Fruit fly (Drosophila melanogaster) whole organism, embryonic: ENCODE data around the gene CG14960.

Experiments used
- Bdp1 ChIP-seq: fragments of 200-800 bp; sonication (Bioruptor generic); optimal IDR thresholded peaks from 3 replicates; lab custom pipeline; 2016; ENCODE audit warnings: missing biosample characterization, missing genetic modification characterization
- Blimp-1 ChIP-seq: fragments of 200-800 bp; sonication (Bioruptor generic); optimal IDR thresholded peaks from 3 replicates; lab custom pipeline; 2018; ENCODE audit warnings: missing biosample characterization, missing genetic modification characterization, mild to moderate bottlenecking, moderate library complexity, missing genetic modification reagents
- CG10565 ChIP-seq: fragments of 200-800 bp; sonication (Bioruptor generic); optimal IDR thresholded peaks from 3 replicates; lab custom pipeline; 2016; ENCODE audit warnings: missing biosample characterization, mild to moderate bottlenecking, missing genetic modification characterization
- CG10654 ChIP-seq: fragments of 200-800 bp; sonication (Bioruptor generic); optimal IDR thresholded peaks from 2 replicates; lab custom pipeline; 2016; ENCODE audit warnings: missing biosample characterization, missing genetic modification characterization
- CG11504 ChIP-seq: fragments of 200-800 bp; sonication (Bioruptor generic); optimal IDR thresholded peaks from 3 replicates; lab custom pipeline; 2019; ENCODE audit warnings: missing biosample characterization, mild to moderate bottlenecking, missing genetic modification characterization, moderate library complexity
- CG12071 ChIP-seq: fragments of 200-800 bp; sonication (Bioruptor generic); optimal IDR thresholded peaks from 3 replicates; lab custom pipeline; 2018; ENCODE audit warnings: missing biosample characterization, mild to moderate bottlenecking, missing genetic modification characterization
- CG12299 ChIP-seq: fragments of 200-800 bp; sonication (Bioruptor generic); optimal IDR thresholded peaks from 2 replicates; lab custom pipeline; 2018; ENCODE audit warnings: missing biosample characterization, mild to moderate bottlenecking, missing genetic modification characterization
- CG12744 ChIP-seq: fragments of 200-800 bp; sonication (Bioruptor generic); optimal IDR thresholded peaks from 2 replicates; lab custom pipeline; 2016; ENCODE audit warnings: missing biosample characterization, missing genetic modification characterization
- CG13624 ChIP-seq: fragments of 200-800 bp; sonication (Bioruptor generic); optimal IDR thresholded peaks from 2 replicates; lab custom pipeline; 2016; ENCODE audit warnings: missing biosample characterization, missing genetic modification characterization
- CG13775 ChIP-seq: fragments of 200-800 bp; sonication (Bioruptor generic); optimal IDR thresholded peaks from 3 replicates; lab custom pipeline; 2017; ENCODE audit warnings: missing biosample characterization, mild to moderate bottlenecking, missing genetic modification characterization
- CG16863 ChIP-seq: fragments of 200-800 bp; sonication (Bioruptor generic); optimal IDR thresholded peaks from 3 replicates; lab custom pipeline; 2016; ENCODE audit warnings: missing biosample characterization, missing genetic modification characterization
- CG17186 ChIP-seq: fragments of 200-800 bp; sonication (Bioruptor generic); optimal IDR thresholded peaks from 3 replicates; lab custom pipeline; 2017; ENCODE audit warnings: missing biosample characterization, missing genetic modification reagents, missing genetic modification characterization
- CG17612 ChIP-seq: fragments of 200-800 bp; sonication (Bioruptor generic); IDR thresholded peaks from 2 replicates; pipeline ENCODE4 v1.3.6; 2022; ENCODE audit warnings: missing biosample characterization, missing genetic modification characterization
- CG18476 ChIP-seq: fragments of 200-800 bp; sonication (Bioruptor generic); optimal IDR thresholded peaks from 2 replicates; lab custom pipeline; 2016; ENCODE audit warnings: missing biosample characterization, mild to moderate bottlenecking, missing genetic modification characterization
- CG2120 ChIP-seq: fragments of 200-800 bp; sonication (Bioruptor generic); optimal IDR thresholded peaks from 3 replicates; lab custom pipeline; 2016; ENCODE audit warnings: missing biosample characterization, missing genetic modification characterization
- CG32767 ChIP-seq: fragments of 200-800 bp; sonication (Bioruptor generic); IDR thresholded peaks from 2 replicates; pipeline ENCODE4 v1.3.6; 2022; ENCODE audit warnings: missing biosample characterization, missing genetic modification characterization
- CG4404 ChIP-seq: fragments of 200-800 bp; sonication (Bioruptor generic); IDR thresholded peaks from 2 replicates; pipeline ENCODE4 v1.3.6; 2022; ENCODE audit warnings: missing biosample characterization, missing genetic modification characterization
- CG6654 ChIP-seq: fragments of 200-800 bp; sonication (Bioruptor generic); optimal IDR thresholded peaks from 2 replicates; lab custom pipeline; 2017; ENCODE audit warnings: missing biosample characterization, mild to moderate bottlenecking, missing genetic modification characterization
- CG8281 ChIP-seq: fragments of 200-800 bp; sonication (Bioruptor generic); optimal IDR thresholded peaks from 2 replicates; lab custom pipeline; 2018; ENCODE audit warnings: missing biosample characterization, mild to moderate bottlenecking, missing genetic modification characterization, moderate library complexity
- CoRest ChIP-seq: fragments of 200-800 bp; sonication (Bioruptor generic); optimal IDR thresholded peaks from 3 replicates; lab custom pipeline; 2018; ENCODE audit warnings: missing biosample characterization, mild to moderate bottlenecking, missing genetic modification characterization, moderate library complexity
- Dip3 ChIP-seq: fragments of 200-800 bp; sonication (Bioruptor generic); optimal IDR thresholded peaks from 3 replicates; lab custom pipeline; 2016; ENCODE audit warnings: missing biosample characterization, missing genetic modification characterization
- Drgx ChIP-seq: fragments of 200-800 bp; sonication (Bioruptor generic); IDR thresholded peaks from 2 replicates; pipeline ENCODE4 v1.3.6; 2022; ENCODE audit warnings: missing biosample characterization, missing genetic modification characterization
- Ets97D ChIP-seq: fragments of 200-800 bp; sonication (Bioruptor generic); optimal IDR thresholded peaks from 3 replicates; lab custom pipeline; 2016; ENCODE audit warnings: missing biosample characterization, missing genetic modification characterization
- Fer2 ChIP-seq: fragments of 200-800 bp; sonication (Bioruptor generic); optimal IDR thresholded peaks from 2 replicates; lab custom pipeline; 2018; ENCODE audit warnings: missing biosample characterization, mild to moderate bottlenecking, missing genetic modification characterization, moderate library complexity
- Hand ChIP-seq: fragments of 200-800 bp; sonication (Bioruptor generic); optimal IDR thresholded peaks from 2 replicates; lab custom pipeline; 2017; ENCODE audit warnings: mild to moderate bottlenecking, missing biosample characterization, missing genetic modification reagents, missing genetic modification characterization
- Mes4 ChIP-seq: fragments of 200-800 bp; sonication (Bioruptor generic); optimal IDR thresholded peaks from 2 replicates; lab custom pipeline; 2016; ENCODE audit warnings: missing biosample characterization, missing genetic modification characterization
- Mrtf ChIP-seq: fragments of 200-800 bp; sonication (Bioruptor generic); IDR thresholded peaks from 3 replicates; pipeline ENCODE4 v1.3.6; 2022; ENCODE audit warnings: missing biosample characterization, missing genetic modification characterization
- NFAT ChIP-seq: fragments of 200-800 bp; sonication (Bioruptor generic); IDR thresholded peaks from 2 replicates; pipeline ENCODE4 v1.3.6; 2022; ENCODE audit warnings: missing biosample characterization, missing genetic modification characterization
- Ptx1 ChIP-seq: fragments of 200-800 bp; sonication (Bioruptor generic); IDR thresholded peaks from 2 replicates; pipeline ENCODE4 v1.3.6; 2022; ENCODE audit warnings: missing biosample characterization, missing genetic modification characterization
- Rfx ChIP-seq: fragments of 200-800 bp; sonication (Bioruptor generic); IDR thresholded peaks from 2 replicates; pipeline ENCODE4 v1.3.6; 2022; ENCODE audit warnings: missing biosample characterization, missing genetic modification characterization
- Sox100B ChIP-seq: fragments of 200-800 bp; sonication (Bioruptor generic); optimal IDR thresholded peaks from 3 replicates; lab custom pipeline; 2018; ENCODE audit warnings: missing biosample characterization, mild to moderate bottlenecking, missing genetic modification characterization
- Taf1 ChIP-seq: fragments of 200-800 bp; sonication (Bioruptor generic); IDR thresholded peaks from 2 replicates; pipeline ENCODE4 v1.3.6; 2022; ENCODE audit warnings: missing biosample characterization, missing genetic modification characterization
- Xrp1 ChIP-seq: fragments of 200-800 bp; sonication (Bioruptor generic); IDR thresholded peaks from 2 replicates; pipeline ENCODE4 v1.3.6; 2022; ENCODE audit warnings: missing biosample characterization, missing genetic modification characterization
- bsh ChIP-seq, 2 experiments: fragments of 200-800 bp; sonication (Bioruptor generic); optimal IDR thresholded peaks; 2 replicates each; lab custom pipeline; 2017 to 2018; ENCODE audit warnings: mild to moderate bottlenecking in 2 of 2, missing biosample characterization in 2 of 2, missing genetic modification characterization in 2 of 2, moderate library complexity in 1 of 2
- cad ChIP-seq: fragments of >200 bp; optimal IDR thresholded peaks from 2 replicates; lab custom pipeline; 2017; ENCODE audit warnings: missing biosample characterization, missing genetic modification characterization
- corto ChIP-seq: fragments of 200-800 bp; sonication (Bioruptor generic); optimal IDR thresholded peaks from 2 replicates; lab custom pipeline; 2016; ENCODE audit warnings: missing biosample characterization, mild to moderate bottlenecking, missing genetic modification characterization, moderate library complexity
- crc ChIP-seq: fragments of 200-800 bp; sonication (Bioruptor generic); optimal IDR thresholded peaks from 2 replicates; lab custom pipeline; 2016; ENCODE audit warnings: missing biosample characterization, missing genetic modification characterization
- fu2 ChIP-seq: fragments of 200-800 bp; sonication (Bioruptor generic); optimal IDR thresholded peaks from 2 replicates; lab custom pipeline; 2016; ENCODE audit warnings: missing biosample characterization, missing genetic modification characterization
- grau ChIP-seq: fragments of 200-800 bp; optimal IDR thresholded peaks from 3 replicates; lab custom pipeline; 2019; ENCODE audit warnings: missing biosample characterization, mild to moderate bottlenecking, missing genetic modification characterization, moderate library complexity
- klu ChIP-seq: fragments of 200-800 bp; sonication (Bioruptor generic); IDR thresholded peaks from 2 replicates; pipeline ENCODE4 v1.3.6; 2022; ENCODE audit warnings: missing biosample characterization, missing genetic modification characterization
- org-1 ChIP-seq: fragments of 200-800 bp; sonication (Bioruptor generic); optimal IDR thresholded peaks from 2 replicates; lab custom pipeline; 2017; ENCODE audit warnings: missing biosample characterization, missing genetic modification characterization
- sim ChIP-seq: fragments of 200-800 bp; sonication (Bioruptor generic); IDR thresholded peaks from 2 replicates; pipeline ENCODE4 v1.3.6; 2022; ENCODE audit warnings: missing biosample characterization, missing genetic modification characterization
- slp2 ChIP-seq: fragments of 200-800 bp; sonication (Bioruptor generic); optimal IDR thresholded peaks from 2 replicates; lab custom pipeline; 2016; ENCODE audit warnings: missing biosample characterization, missing genetic modification characterization
- sqz ChIP-seq: fragments of 200-800 bp; sonication (Bioruptor generic); optimal IDR thresholded peaks from 3 replicates; lab custom pipeline; 2018; ENCODE audit warnings: missing biosample characterization, mild to moderate bottlenecking, missing genetic modification characterization
- ssp ChIP-seq: fragments of 200-800 bp; sonication (Bioruptor generic); IDR thresholded peaks from 2 replicates; pipeline ENCODE4 v1.3.6; 2022; ENCODE audit warnings: missing biosample characterization, missing genetic modification characterization
- sug ChIP-seq: fragments of 200-800 bp; optimal IDR thresholded peaks from 2 replicates; lab custom pipeline; 2019; ENCODE audit warnings: missing biosample characterization, mild to moderate bottlenecking, missing genetic modification characterization, moderate library complexity
- trem ChIP-seq: fragments of 200-800 bp; optimal IDR thresholded peaks from 3 replicates; lab custom pipeline; 2019; ENCODE audit warnings: missing biosample characterization, mild to moderate bottlenecking, missing genetic modification characterization, moderate library complexity
- vnd ChIP-seq: fragments of 200-800 bp; sonication (Bioruptor generic); IDR thresholded peaks from 3 replicates; pipeline ENCODE4 v1.3.6; 2022; ENCODE audit warnings: missing biosample characterization, missing genetic modification characterization; ENCODE audit not compliant: partially characterized antibody
- wor ChIP-seq: fragments of 200-800 bp; sonication (Bioruptor generic); IDR thresholded peaks from 2 replicates; pipeline ENCODE4 v1.3.6; 2022; ENCODE audit warnings: missing biosample characterization, missing genetic modification characterization

CG14960 gene

dm6 chr3L:3249997-3250774 lies 20.6 kb upstream of the CG14960 start (continued):
- TF ChIP-seq CG10654 (GFP tag; lab: Kevin White, UChicago), result peak; percentile 83
- peak; percentile 90 for TF ChIP-seq Hand
- peak; percentile 92 for TF ChIP-seq CG12744 (GFP tag; lab: Kevin White, UChicago)
- TF ChIP-seq Rfx (GFP tag; lab: Robert Waterston, UW), result peak; percentile 89
- peak; percentile 66 for TF ChIP-seq Blimp-1 (GFP tag; lab: Kevin White, UChicago)
- TF ChIP-seq CG12071 (GFP tag; lab: Kevin White, UChicago), result peak; percentile 67
- peak; percentile 92 for TF ChIP-seq sug (tag; lab: Kevin White, UChicago)
- TF ChIP-seq Taf1 (GFP tag; lab: Robert Waterston, UW), result peak; percentile 78; the same call in 1 of the 2 replicates
- peak; percentile 79 for TF ChIP-seq CG4404 (GFP tag; lab: Robert Waterston, UW)
- TF ChIP-seq Sox100B (GFP tag; lab: Kevin White, UChicago), result peak; percentile 98
- TF ChIP-seq trem, result peak; percentile 89
- TF ChIP-seq CG17612 (GFP tag; lab: Robert Waterston, UW), result no peak; the same call in 1 of the 2 replicates
- TF ChIP-seq CoRest, result peak; percentile 98
- TF ChIP-seq sim (GFP tag; lab: Robert Waterston, UW), result peak; percentile 58; the same call in 1 of the 2 replicates
- peak; percentile 37 for TF ChIP-seq corto (GFP tag; lab: Kevin White, UChicago)
- TF ChIP-seq CG16863 (GFP tag; lab: Kevin White, UChicago), result peak; percentile 96
- no peak for TF ChIP-seq cad
- peak; percentile 91 for TF ChIP-seq wor (GFP tag; lab: Robert Waterston, UW)
- peak; percentile 92 for TF ChIP-seq crc (GFP tag; lab: Kevin White, UChicago)
- TF ChIP-seq CG10565, result peak; percentile 80
- TF ChIP-seq CG18476 (GFP tag; lab: Kevin White, UChicago), result peak; percentile 92
- peak; percentile 96 for TF ChIP-seq Mes4 (GFP tag; lab: Kevin White, UChicago)
- TF ChIP-seq CG17186 (GFP tag; lab: Kevin White, UChicago), result peak; percentile 87
- peak; percentile 88 for TF ChIP-seq klu
- TF ChIP-seq Bdp1, result peak; percentile 87
- peak; percentile 88 for TF ChIP-seq Xrp1
- TF ChIP-seq Drgx (GFP tag; lab: Robert Waterston, UW), result peak; percentile 80
- TF ChIP-seq CG13624 (GFP tag; lab: Kevin White, UChicago), result peak; percentile 95
- TF ChIP-seq sqz (GFP tag; lab: Kevin White, UChicago), result peak; percentile 80
- TF ChIP-seq CG12299, result peak; percentile 78
- TF ChIP-seq Fer2, result peak; percentile 80
- peak; percentile 96 for TF ChIP-seq slp2
- TF ChIP-seq Ets97D (GFP tag; lab: Kevin White, UChicago), result peak; percentile 80
- peak; percentile 88 for TF ChIP-seq CG6654
- TF ChIP-seq Ptx1 (GFP tag; lab: Robert Waterston, UW), result peak; percentile 88
- TF ChIP-seq ssp (GFP tag; lab: Robert Waterston, UW), result peak; percentile 72
- TF ChIP-seq NFAT (GFP tag; lab: Robert Waterston, UW), result peak; percentile 83
- no peak for TF ChIP-seq vnd (GFP tag; lab: Robert Waterston, UW)
- peak; percentile 96 for TF ChIP-seq grau
- TF ChIP-seq fu2 (GFP tag; lab: Kevin White, UChicago), result peak; percentile 96
- TF ChIP-seq org-1 (GFP tag; lab: Kevin White, UChicago), result peak; percentile 93
- TF ChIP-seq CG2120 (GFP tag; lab: Kevin White, UChicago), result peak; percentile 98
- TF ChIP-seq CG11504 (tag; lab: Kevin White, UChicago), result peak; percentile 95
- peak; percentile 95 for TF ChIP-seq Dip3
- TF ChIP-seq CG13775 (GFP tag; lab: Kevin White, UChicago), result peak; percentile 97
- TF ChIP-seq Mrtf, result peak; percentile 81
- TF ChIP-seq CG8281 (tag; lab: Kevin White, UChicago), result peak; percentile 79
- peak; percentile 92 to 94 for TF ChIP-seq bsh (GFP tag; optimal IDR thresholded peaks at IDR 0.05; lab: Kevin White, UChicago)
- TF ChIP-seq CG32767 (GFP tag; lab: Robert Waterston, UW), result peak; percentile 76; the same call in 1 of the 2 replicates
